Worm (Caenorhabditis elegans) whole organism, L3 larva: ENCODE results near the gene rde-11.

Source experiments
- R02D3.7 ChIP-seq: fragments of 150-350 bp; optimal IDR thresholded peaks from 2 replicates; lab custom pipeline; 2014; ENCODE audit warnings: missing biosample characterization, missing genetic modification characterization
- elt-1 ChIP-seq: fragments of 150-350 bp; optimal IDR thresholded peaks from 2 replicates; lab custom pipeline; 2014; ENCODE audit warnings: missing biosample characterization, missing genetic modification characterization
- hmg-11 ChIP-seq: sonication (generic microtip); optimal IDR thresholded peaks from 2 replicates; lab custom pipeline; 2016; ENCODE audit warnings: missing genetic modification characterization, missing compliant biosample characterization
- lin-15B ChIP-seq: fragments of 150-350 bp; optimal IDR thresholded peaks from 2 replicates; lab custom pipeline; 2014; ENCODE audit warnings: missing biosample characterization, missing genetic modification characterization
- lin-39 ChIP-seq: fragments of 150-350 bp; optimal IDR thresholded peaks from 2 replicates; lab custom pipeline; 2018; ENCODE audit warnings: missing biosample characterization, missing genetic modification reagents, missing genetic modification characterization
- nhr-11 ChIP-seq: fragments of 150-350 bp; optimal IDR thresholded peaks from 2 replicates; lab custom pipeline; 2014; ENCODE audit warnings: missing biosample characterization, missing genetic modification characterization
- nhr-12 ChIP-seq: fragments of 150-350 bp; optimal IDR thresholded peaks from 2 replicates; lab custom pipeline; 2014; ENCODE audit warnings: missing biosample characterization, missing genetic modification characterization
- nhr-25 ChIP-seq: sonication (generic microtip); optimal IDR thresholded peaks from 2 replicates; lab custom pipeline; 2017; ENCODE audit warnings: missing biosample characterization, missing genetic modification characterization
- nhr-28 ChIP-seq: fragments of 150-350 bp; optimal IDR thresholded peaks from 2 replicates; lab custom pipeline; 2014; ENCODE audit warnings: missing biosample characterization, missing genetic modification characterization
- snpc-4 ChIP-seq: fragments of 150-350 bp; optimal IDR thresholded peaks from 2 replicates; lab custom pipeline; 2014; ENCODE audit warnings: missing biosample characterization, missing genetic modification characterization
- unc-39 ChIP-seq: sonication (generic microtip); optimal IDR thresholded peaks from 4 replicates; lab custom pipeline; 2017; ENCODE audit warnings: missing biosample characterization, missing genetic modification characterization
- zag-1 ChIP-seq: fragments of 150-350 bp; optimal IDR thresholded peaks from 2 replicates; lab custom pipeline; 2014; ENCODE audit warnings: missing biosample characterization, missing genetic modification characterization
- ztf-4 ChIP-seq: fragments of 150-350 bp; optimal IDR thresholded peaks from 2 replicates; lab custom pipeline; 2014; ENCODE audit warnings: missing biosample characterization, missing genetic modification characterization

- TF ChIP-seq nhr-25 (tag; lab: Kevin White, UChicago), result no peak
- TF ChIP-seq lin-39 (tag; lab: Kevin White, UChicago), result no peak
- TF ChIP-seq lin-15B, result no peak
- TF ChIP-seq nhr-28 (tag; lab: Kevin White, UChicago), result no peak
- no peak for TF ChIP-seq ztf-4 (tag; lab: Kevin White, UChicago)
- TF ChIP-seq R02D3.7 (tag; lab: Kevin White, UChicago), result no peak
- no peak for TF ChIP-seq hmg-11
- no peak for TF ChIP-seq nhr-12 (tag; lab: Kevin White, UChicago)
- TF ChIP-seq nhr-11 (tag; lab: Kevin White, UChicago), result no peak
- no peak for TF ChIP-seq unc-39 (tag; lab: Kevin White, UChicago)
- TF ChIP-seq elt-1, result no peak
- TF ChIP-seq zag-1 (tag; lab: Kevin White, UChicago), result no peak
- TF ChIP-seq snpc-4 (tag; lab: Kevin White, UChicago), result no peak
These were observed 18.3 kb upstream of the rde-11 start, which contains the start of gene spin-2 for ce11 chrIV:13086705-13087104.
